Worm (Caenorhabditis elegans) whole organism, mixed stage, embryonic: ENCODE results near the gene cutl-9.

Experiments
- ham-2 ChIP-seq: fragments of 200-800 bp; sonication (Bioruptor generic); optimal IDR thresholded peaks from 2 replicates; lab custom pipeline; 2018; ENCODE audit warnings: mild to moderate bottlenecking, missing genetic modification characterization, missing compliant biosample characterization
- lsy-2 ChIP-seq: fragments of 150-350 bp; optimal IDR thresholded peaks from 2 replicates; lab custom pipeline; 2014; ENCODE audit warnings: missing biosample characterization, missing genetic modification characterization
- mls-2 ChIP-seq: sonication (generic microtip); optimal IDR thresholded peaks from 2 replicates; lab custom pipeline; 2016; ENCODE audit warnings: mild to moderate bottlenecking, missing genetic modification characterization, moderate library complexity, missing compliant biosample characterization
- nhr-237 ChIP-seq: fragments of 150-350 bp; optimal IDR thresholded peaks from 2 replicates; lab custom pipeline; 2014; ENCODE audit warnings: missing biosample characterization, missing genetic modification characterization
- nhr-76 ChIP-seq: sonication (generic microtip); optimal IDR thresholded peaks from 2 replicates; lab custom pipeline; 2017; ENCODE audit warnings: missing biosample characterization, missing genetic modification characterization
- snpc-4 ChIP-seq: fragments of 150-350 bp; optimal IDR thresholded peaks from 2 replicates; lab custom pipeline; 2014; ENCODE audit warnings: missing biosample characterization, missing genetic modification characterization
- unc-39 ChIP-seq: fragments of 150-350 bp; optimal IDR thresholded peaks from 2 replicates; lab custom pipeline; 2014; ENCODE audit warnings: missing biosample characterization, missing genetic modification characterization
- unc-62 ChIP-seq: fragments of 150-350 bp; optimal IDR thresholded peaks from 2 replicates; lab custom pipeline; 2014; ENCODE audit warnings: missing biosample characterization, missing genetic modification reagents, missing genetic modification characterization

DNA sequence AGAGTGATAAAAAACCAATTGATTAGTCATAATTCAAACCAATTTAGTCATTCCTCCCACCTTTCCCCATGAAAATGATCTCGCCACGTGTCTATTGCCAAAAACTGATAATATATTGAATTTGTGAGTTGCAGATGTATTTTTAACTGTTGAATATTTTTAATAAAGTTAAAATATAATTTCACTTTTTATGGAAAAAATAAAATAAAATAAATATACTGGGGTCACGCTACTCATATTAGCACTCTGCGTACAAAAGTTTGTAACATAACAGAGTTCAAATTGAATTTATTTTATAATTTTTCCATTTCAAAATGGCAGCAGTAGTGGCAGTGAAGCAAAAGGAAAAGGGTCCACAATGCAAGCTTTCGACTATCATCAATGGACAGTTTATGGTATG is 3.9 kb upstream of the cutl-9 start, which contains the start of gene C14A4.13:
- TF ChIP-seq unc-62 (GFP tag; lab: Kevin White, UChicago), result no peak
- TF ChIP-seq nhr-237, result no peak
- no peak for TF ChIP-seq nhr-76 (tag; lab: Kevin White, UChicago)
- no peak for TF ChIP-seq ham-2 (GFP tag; lab: Kevin White, UChicago)
- TF ChIP-seq lsy-2 (tag; lab: Kevin White, UChicago), result no peak
- no peak for TF ChIP-seq snpc-4 (tag; lab: Kevin White, UChicago)
- no peak for TF ChIP-seq unc-39 (tag; lab: Kevin White, UChicago)
- TF ChIP-seq mls-2, result no peak
